Fruit fly (Drosophila melanogaster): Measurements from ENCODE around the gene Argk1.

DNA sequence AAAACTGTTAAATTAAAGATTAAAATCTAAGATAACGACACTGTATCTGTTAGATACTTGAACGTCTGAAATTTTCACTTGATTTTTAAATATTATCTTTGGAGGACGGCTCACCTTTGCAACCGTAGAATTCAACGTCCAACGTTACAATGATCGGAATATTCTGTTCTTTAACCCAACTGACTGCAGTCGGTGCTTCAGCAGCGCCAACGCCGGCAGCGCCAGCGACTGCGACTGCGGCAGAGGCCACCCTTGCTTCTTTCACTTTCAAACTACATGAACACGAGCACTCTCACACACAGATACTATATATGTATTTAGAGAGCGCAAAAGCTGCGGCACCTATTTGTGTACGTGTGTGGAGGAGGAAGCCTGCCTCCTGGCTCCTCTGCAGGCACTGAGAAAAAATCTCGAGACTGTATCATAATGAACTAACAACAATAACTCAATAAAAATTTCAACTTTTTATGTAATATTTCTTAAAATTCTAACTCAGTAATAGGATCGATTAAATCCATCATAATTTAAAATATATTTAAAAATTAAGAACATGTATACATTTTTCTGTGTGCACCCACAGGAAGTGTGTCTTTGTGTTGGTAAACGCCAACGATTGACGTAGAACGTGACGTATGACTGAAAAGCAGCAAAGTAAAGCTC, 8.3 kb downstream of the Argk1 start:
- TF ChIP-seq Myc (optimal IDR thresholded peaks at IDR 0.05) = no peak
- TF ChIP-seq psq (optimal IDR thresholded peaks at IDR 0.05) = no peak

All from Kc167 (cell line).